Fruit fly (Drosophila melanogaster): ENCODE results near the gene kon.

kon gene

DNA sequence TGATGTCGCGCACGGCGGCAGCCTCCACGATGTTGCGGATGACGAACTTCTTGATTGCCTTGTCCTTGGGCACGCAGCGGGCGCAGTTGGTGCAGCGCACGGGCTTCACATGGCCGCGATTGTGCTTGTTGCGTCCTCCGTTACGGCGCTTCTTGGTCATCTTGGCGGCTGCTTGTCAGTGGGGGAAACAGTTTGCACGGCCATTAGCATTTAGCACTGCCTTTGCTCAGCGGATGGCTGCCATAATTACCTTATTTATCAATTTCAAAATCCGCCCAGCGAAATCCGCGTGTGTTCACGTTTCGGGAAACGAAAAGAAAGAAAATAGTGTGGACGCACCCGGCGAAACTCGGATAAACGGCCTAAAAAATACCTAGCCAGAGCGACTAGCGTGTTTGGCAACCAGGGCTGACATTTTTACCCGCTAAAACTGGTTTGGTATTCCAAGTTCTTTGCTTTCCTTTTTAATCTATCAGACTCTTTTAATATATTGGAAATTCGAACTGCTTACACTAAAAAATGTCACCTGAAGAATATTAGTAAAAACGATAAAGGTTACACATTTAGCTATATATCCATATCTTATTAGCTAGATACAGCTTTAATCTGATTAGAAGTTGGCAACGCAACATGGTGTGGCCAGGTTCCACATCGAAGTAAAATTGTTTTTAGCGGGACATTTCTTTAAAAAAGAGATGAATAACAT lies 60.7 kb downstream of the kon start, which contains the start of gene RpS26 (continued):
- no peak for TF ChIP-seq tup (GFP tag; optimal IDR thresholded peaks at IDR 0.05)
- TF ChIP-seq CG7786 (GFP tag; optimal IDR thresholded peaks at IDR 0.05): peak; percentile 16
- TF ChIP-seq Atf6 (GFP tag; IDR thresholded peaks at IDR 0.05): peak; percentile 58
- peak; percentile 89 for TF ChIP-seq dm (GFP tag; optimal IDR thresholded peaks at IDR 0.05)
- peak; percentile 22 for TF ChIP-seq CG15696 (tag; optimal IDR thresholded peaks at IDR 0.05)
- no peak for TF ChIP-seq sqz (GFP tag; optimal IDR thresholded peaks at IDR 0.05)
- no peak for TF ChIP-seq CG6813 (GFP tag; optimal IDR thresholded peaks at IDR 0.05)
- TF ChIP-seq phol (tag; optimal IDR thresholded peaks at IDR 0.05): peak; percentile 76
- TF ChIP-seq CG13894 (tag; optimal IDR thresholded peaks at IDR 0.05): peak; percentile 43
- TF ChIP-seq CG9817 (tag; optimal IDR thresholded peaks at IDR 0.05): peak; percentile 65
- TF ChIP-seq CG31441 (GFP tag; IDR thresholded peaks at IDR 0.05): no peak; the same call in 1 of the 2 replicates
- TF ChIP-seq vfl (GFP tag; optimal IDR thresholded peaks at IDR 0.05): no peak
- no peak for TF ChIP-seq CG7556 (GFP tag; optimal IDR thresholded peaks at IDR 0.05)
- TF ChIP-seq Dip3 (GFP tag; optimal IDR thresholded peaks at IDR 0.05): peak; percentile 8
- TF ChIP-seq CG32532 (GFP tag; IDR thresholded peaks at IDR 0.05): peak; percentile 61; the same call in 1 of the 2 replicates
- TF ChIP-seq cwo (GFP tag; optimal IDR thresholded peaks at IDR 0.05): no peak
- TF ChIP-seq nau (GFP tag; optimal IDR thresholded peaks at IDR 0.05): no peak
- TF ChIP-seq tap (tag; optimal IDR thresholded peaks at IDR 0.05): no peak
- peak; percentile 17 for TF ChIP-seq CG1529 (GFP tag; optimal IDR thresholded peaks at IDR 0.05)
- no peak for TF ChIP-seq CG1024 (GFP tag; IDR thresholded peaks at IDR 0.05)
- no peak for TF ChIP-seq dati (GFP tag; IDR thresholded peaks at IDR 0.05)
- TF ChIP-seq emc (GFP tag; optimal IDR thresholded peaks at IDR 0.05): peak; percentile 67
- TF ChIP-seq cato (GFP tag; optimal IDR thresholded peaks at IDR 0.05; ENCODE audit: borderline replicate concordance): no peak
- no peak for TF ChIP-seq CG3726 (GFP tag; IDR thresholded peaks at IDR 0.05)
- no peak for TF ChIP-seq HLH4C (GFP tag; IDR thresholded peaks at IDR 0.05; ENCODE audit: partially characterized antibody)
- peak; percentile 8 for TF ChIP-seq fu2 (GFP tag; optimal IDR thresholded peaks at IDR 0.05)
- no peak for TF ChIP-seq eve (GFP tag; optimal IDR thresholded peaks at IDR 0.05)
- peak; percentile 39 for TF ChIP-seq CG1792 (GFP tag; optimal IDR thresholded peaks at IDR 0.05)
- peak; percentile 50 for TF ChIP-seq CG31224 (GFP tag; IDR thresholded peaks at IDR 0.05)
- TF ChIP-seq CG17186 (GFP tag; optimal IDR thresholded peaks at IDR 0.05): peak; percentile 61
- peak; percentile 88 for TF ChIP-seq Sry-β (GFP tag; optimal IDR thresholded peaks at IDR 0.05)
- no peak for TF ChIP-seq vnd (GFP tag; IDR thresholded peaks at IDR 0.05; ENCODE audit: partially characterized antibody)
- TF ChIP-seq Fer2 (tag; optimal IDR thresholded peaks at IDR 0.05): peak; percentile 6
- TF ChIP-seq hth (optimal IDR thresholded peaks at IDR 0.05): no peak
- peak; percentile 53; the same call in 1 of the 2 replicates for TF ChIP-seq HLH3B (GFP tag; IDR thresholded peaks at IDR 0.05)
- TF ChIP-seq CG2202 (tag; optimal IDR thresholded peaks at IDR 0.05): no peak
- no peak for TF ChIP-seq ATbp (GFP tag; optimal IDR thresholded peaks at IDR 0.05)
- TF ChIP-seq CG13775 (GFP tag; optimal IDR thresholded peaks at IDR 0.05): peak; percentile 71
- TF ChIP-seq Asciz (GFP tag; optimal IDR thresholded peaks at IDR 0.05): no peak
- peak; percentile 52 for TF ChIP-seq CG30431 (GFP tag; optimal IDR thresholded peaks at IDR 0.05)
- no peak for TF ChIP-seq z (GFP tag; IDR thresholded peaks at IDR 0.05)
- TF ChIP-seq H15 (GFP tag; IDR thresholded peaks at IDR 0.05): peak; percentile 44; the same call in 1 of the 3 replicates
- peak; percentile 93 for TF ChIP-seq Med (GFP tag)
- TF ChIP-seq CG17802 (tag; optimal IDR thresholded peaks at IDR 0.05): peak; percentile 22
- no peak for TF ChIP-seq Gsc (GFP tag; IDR thresholded peaks at IDR 0.05)
- peak; percentile 48 for TF ChIP-seq ssp (GFP tag; IDR thresholded peaks at IDR 0.05)
- TF ChIP-seq pan (optimal IDR thresholded peaks at IDR 0.05): no peak
- no peak for TF ChIP-seq pan (GFP tag; optimal IDR thresholded peaks at IDR 0.05 in 1 of 2, IDR thresholded peaks at IDR 0.05 in 1 of 2)
- no peak for TF ChIP-seq Oli (tag; optimal IDR thresholded peaks at IDR 0.05)
- no peak for TF ChIP-seq org-1 (GFP tag; optimal IDR thresholded peaks at IDR 0.05)
